Fruit fly (Drosophila melanogaster) whole organism, pupa: ENCODE data around the gene Octbeta1R.
A peak's percentile ranks its signal among the peaks of the same experiment; 100 is the strongest.

Source experiments
- CG10348 ChIP-seq: fragments of 200-800 bp; sonication (Bioruptor generic); IDR thresholded peaks from 2 replicates; pipeline ENCODE4 v1.3.6; 2022; ENCODE audit warnings: missing biosample characterization, missing genetic modification characterization
- CG12605 ChIP-seq: fragments of 200-800 bp; sonication (Bioruptor generic); IDR thresholded peaks from 2 replicates; pipeline ENCODE4 v1.3.6; 2022; ENCODE audit warnings: missing biosample characterization, missing genetic modification characterization
- CG13204 ChIP-seq: fragments of 200-800 bp; sonication (Bioruptor generic); optimal IDR thresholded peaks from 2 replicates; lab custom pipeline; 2018; ENCODE audit warnings: missing biosample characterization, mild to moderate bottlenecking, missing genetic modification characterization, moderate library complexity
- CG14655 ChIP-seq: fragments of 200-800 bp; sonication (Bioruptor generic); optimal IDR thresholded peaks from 3 replicates; lab custom pipeline; 2017; ENCODE audit warnings: mild to moderate bottlenecking, missing biosample characterization, missing genetic modification reagents, missing genetic modification characterization
- CG15710 ChIP-seq: fragments of 200-800 bp; sonication (Bioruptor generic); optimal IDR thresholded peaks from 2 replicates; lab custom pipeline; 2018; ENCODE audit warnings: missing biosample characterization, mild to moderate bottlenecking, missing genetic modification characterization, moderate library complexity
- CG17806 ChIP-seq: fragments of 200-800 bp; sonication (Bioruptor generic); optimal IDR thresholded peaks from 2 replicates; lab custom pipeline; 2018; ENCODE audit warnings: missing biosample characterization, mild to moderate bottlenecking, missing genetic modification characterization, moderate library complexity
- CG32121 ChIP-seq: fragments of 200-800 bp; sonication (Bioruptor generic); IDR thresholded peaks from 2 replicates; pipeline ENCODE4 v1.3.6; 2022; ENCODE audit warnings: missing biosample characterization, missing genetic modification characterization
- CG34367 ChIP-seq: fragments of 200-800 bp; sonication (Bioruptor generic); optimal IDR thresholded peaks from 2 replicates; lab custom pipeline; 2018; ENCODE audit warnings: missing biosample characterization, mild to moderate bottlenecking, missing genetic modification characterization
- CG4496 ChIP-seq: fragments of 200-800 bp; sonication (Bioruptor generic); IDR thresholded peaks from 3 replicates; pipeline ENCODE4 v1.3.6; 2022; ENCODE audit warnings: missing biosample characterization, missing genetic modification characterization
- CG8159 ChIP-seq: fragments of 200-800 bp; sonication (Bioruptor generic); optimal IDR thresholded peaks from 3 replicates; lab custom pipeline; 2018; ENCODE audit warnings: missing biosample characterization, mild to moderate bottlenecking, missing genetic modification characterization, moderate library complexity
- CG9948 ChIP-seq: fragments of 200-800 bp; sonication (Bioruptor generic); optimal IDR thresholded peaks from 2 replicates; lab custom pipeline; 2018; ENCODE audit warnings: missing biosample characterization, mild to moderate bottlenecking, missing genetic modification characterization, moderate library complexity
- D1 ChIP-seq: fragments of 200-800 bp; sonication (Bioruptor generic); optimal IDR thresholded peaks from 2 replicates; lab custom pipeline; 2018; ENCODE audit warnings: missing biosample characterization, mild to moderate bottlenecking, missing genetic modification characterization, moderate library complexity
- EcR ChIP-seq: fragments of 200-800 bp; sonication (Bioruptor generic); optimal IDR thresholded peaks from 3 replicates; lab custom pipeline; 2019; ENCODE audit warnings: missing biosample characterization, missing genetic modification characterization, mild to moderate bottlenecking, moderate library complexity, missing genetic modification reagents
- Ets98B ChIP-seq: fragments of 200-800 bp; sonication (Bioruptor generic); IDR thresholded peaks from 2 replicates; pipeline ENCODE4 v1.3.6; 2022; ENCODE audit warnings: missing biosample characterization, missing genetic modification characterization
- Pif1A ChIP-seq: fragments of 200-800 bp; sonication (Bioruptor generic); optimal IDR thresholded peaks from 3 replicates; lab custom pipeline; 2016; ENCODE audit warnings: missing biosample characterization, missing genetic modification characterization
- Pif1B ChIP-seq: fragments of 200-800 bp; sonication (Bioruptor generic); optimal IDR thresholded peaks from 3 replicates; lab custom pipeline; 2016; ENCODE audit warnings: missing biosample characterization, missing genetic modification characterization
- Snoo ChIP-seq: fragments of 200-800 bp; sonication (Bioruptor generic); optimal IDR thresholded peaks from 3 replicates; lab custom pipeline; 2017; ENCODE audit warnings: missing biosample characterization, mild to moderate bottlenecking, missing genetic modification characterization, inconsistent platforms
- fd96Ca ChIP-seq: fragments of 200-800 bp; sonication (Bioruptor generic); IDR thresholded peaks from 3 replicates; pipeline ENCODE4 v1.3.6; 2022; ENCODE audit warnings: missing biosample characterization, missing genetic modification characterization
- gl ChIP-seq: fragments of 200-800 bp; sonication (Bioruptor generic); optimal IDR thresholded peaks from 2 replicates; lab custom pipeline; 2018; ENCODE audit warnings: missing biosample characterization, mild to moderate bottlenecking, missing genetic modification characterization
- rn ChIP-seq: fragments of 200-800 bp; sonication (Bioruptor generic); IDR thresholded peaks from 2 replicates; pipeline ENCODE4 v1.3.6; 2022; ENCODE audit warnings: missing biosample characterization, missing genetic modification characterization

The Octbeta1R gene

DNA sequence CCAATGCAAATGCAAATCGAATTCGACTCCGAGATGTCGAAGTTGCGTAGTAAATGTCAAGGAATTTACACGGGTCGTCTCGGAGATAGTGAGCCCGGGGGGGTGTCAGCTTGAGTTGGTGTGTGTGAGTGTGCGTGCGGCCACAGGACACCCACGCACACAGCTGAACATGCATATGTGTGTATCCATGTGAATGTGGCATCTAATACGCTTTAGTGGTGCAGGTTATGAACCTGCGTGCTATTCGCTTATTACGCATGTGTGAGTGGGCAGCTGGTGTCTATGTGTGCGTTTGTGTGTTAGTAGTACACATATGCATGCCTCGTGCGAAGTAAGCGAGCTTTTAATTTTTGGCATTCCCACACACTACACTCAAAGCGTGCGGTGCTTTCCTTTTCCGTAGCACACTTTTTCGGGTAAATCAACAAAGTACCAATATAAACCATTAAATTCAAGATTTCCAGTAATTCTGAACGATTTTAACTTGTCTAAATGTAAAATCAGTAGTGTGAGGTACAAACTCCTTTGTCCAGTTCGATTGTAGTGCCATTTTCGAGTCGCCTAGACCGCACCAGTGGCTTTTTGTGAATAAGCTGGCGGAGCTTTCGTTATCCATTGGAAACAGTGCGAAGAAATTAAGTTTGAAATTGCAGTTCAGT is 28.1 kb upstream of the Octbeta1R start:
- TF ChIP-seq CG15710 (tag; lab: Kevin White, UChicago) (peak; percentile 71), fd96Ca (GFP tag; lab: Robert Waterston, UW) (peak; percentile 77), Pif1A (GFP tag; lab: Kevin White, UChicago) (no peak), CG32121 (GFP tag; lab: Robert Waterston, UW) (peak; percentile 36; the same call in 1 of the 2 replicates), CG4496 (GFP tag; lab: Robert Waterston, UW) (peak; percentile 77), CG14655 (GFP tag; lab: Kevin White, UChicago) (no peak), Ets98B (GFP tag; lab: Robert Waterston, UW) (peak; percentile 60), CG34367 (tag; lab: Kevin White, UChicago) (peak; percentile 55), CG9948 (tag; lab: Kevin White, UChicago) (peak; percentile 65), CG13204 (no peak), D1 (no peak), rn (no peak), Pif1B (GFP tag; lab: Kevin White, UChicago) (peak; percentile 47), CG10348 (GFP tag; lab: Robert Waterston, UW) (no peak), CG12605 (GFP tag; lab: Robert Waterston, UW) (peak; percentile 48; the same call in 1 of the 2 replicates), CG8159 (tag; lab: Kevin White, UChicago) (peak; percentile 78)

DNA sequence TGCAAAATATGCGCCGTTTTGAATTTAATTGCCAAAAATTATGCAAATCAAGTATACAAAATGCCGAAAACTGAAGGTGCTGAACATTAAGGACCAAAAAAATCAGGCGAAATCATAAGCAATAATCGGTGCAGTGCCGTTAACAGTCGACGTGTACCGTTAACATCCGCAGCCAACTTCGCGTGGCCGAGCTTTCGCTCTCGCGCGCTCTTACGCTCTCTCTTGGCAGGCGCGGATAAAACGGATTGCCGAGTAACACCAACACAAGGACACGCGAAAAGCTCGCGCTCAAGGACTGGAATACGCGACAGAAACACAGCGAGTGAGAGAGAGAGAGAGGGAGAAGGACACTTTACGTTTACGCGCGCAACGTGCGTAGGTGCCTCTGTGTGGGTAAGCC is 27.0 kb upstream of the Octbeta1R start:
- no peak for TF ChIP-seq CG8159 (tag; lab: Kevin White, UChicago)
- no peak for TF ChIP-seq Ets98B (GFP tag; lab: Robert Waterston, UW)
- no peak for TF ChIP-seq CG12605 (GFP tag; lab: Robert Waterston, UW)
- TF ChIP-seq CG15710 (tag; lab: Kevin White, UChicago): no peak
- no peak for TF ChIP-seq D1
- no peak for TF ChIP-seq EcR (GFP tag; lab: Kevin White, UChicago)
- TF ChIP-seq CG9948 (tag; lab: Kevin White, UChicago): no peak
- TF ChIP-seq CG10348 (GFP tag; lab: Robert Waterston, UW): no peak
- no peak for TF ChIP-seq Pif1A (GFP tag; lab: Kevin White, UChicago)
- no peak for TF ChIP-seq CG32121 (GFP tag; lab: Robert Waterston, UW)
- TF ChIP-seq CG13204: no peak
- no peak for TF ChIP-seq Snoo (tag; lab: Kevin White, UChicago)
- no peak for TF ChIP-seq CG4496 (GFP tag; lab: Robert Waterston, UW)

DNA sequence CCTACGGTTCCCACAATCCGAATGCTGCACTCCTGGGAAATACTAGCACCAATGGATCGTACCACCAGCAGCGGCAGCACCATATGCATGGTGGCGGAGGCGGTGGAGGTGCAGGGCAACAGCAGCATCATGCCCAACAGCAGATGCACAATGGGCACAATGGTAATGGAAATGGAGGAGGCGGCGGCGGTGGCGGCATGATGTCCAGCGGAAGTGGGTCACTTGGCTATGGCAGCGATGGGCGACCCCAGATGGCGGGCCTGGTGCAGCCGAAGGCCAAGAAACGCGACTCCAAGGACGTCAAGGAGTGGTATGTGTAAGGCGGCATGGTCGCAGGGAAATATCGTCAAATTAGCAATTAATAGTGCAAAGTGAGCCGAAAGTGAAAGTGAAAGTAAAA is 13.5 kb upstream of the Octbeta1R start:
- TF ChIP-seq CG17806 (tag; lab: Kevin White, UChicago): no peak
- TF ChIP-seq Pif1A (GFP tag; lab: Kevin White, UChicago): no peak
- no peak for TF ChIP-seq CG14655 (GFP tag; lab: Kevin White, UChicago)
- no peak for TF ChIP-seq CG12605 (GFP tag; lab: Robert Waterston, UW)
- TF ChIP-seq CG15710 (tag; lab: Kevin White, UChicago): no peak
- TF ChIP-seq D1: no peak
- no peak for TF ChIP-seq CG34367 (tag; lab: Kevin White, UChicago)
- TF ChIP-seq Ets98B (GFP tag; lab: Robert Waterston, UW): no peak
- TF ChIP-seq Pif1B (GFP tag; lab: Kevin White, UChicago): no peak
- TF ChIP-seq CG13204: no peak
- no peak for TF ChIP-seq CG8159 (tag; lab: Kevin White, UChicago)
- no peak for TF ChIP-seq fd96Ca (GFP tag; lab: Robert Waterston, UW)
- no peak for TF ChIP-seq Snoo (tag; lab: Kevin White, UChicago)
- TF ChIP-seq EcR (GFP tag; lab: Kevin White, UChicago): no peak
- no peak for TF ChIP-seq CG9948 (tag; lab: Kevin White, UChicago)
- TF ChIP-seq CG32121 (GFP tag; lab: Robert Waterston, UW): no peak
- TF ChIP-seq CG10348 (GFP tag; lab: Robert Waterston, UW): no peak
- TF ChIP-seq rn: no peak

DNA sequence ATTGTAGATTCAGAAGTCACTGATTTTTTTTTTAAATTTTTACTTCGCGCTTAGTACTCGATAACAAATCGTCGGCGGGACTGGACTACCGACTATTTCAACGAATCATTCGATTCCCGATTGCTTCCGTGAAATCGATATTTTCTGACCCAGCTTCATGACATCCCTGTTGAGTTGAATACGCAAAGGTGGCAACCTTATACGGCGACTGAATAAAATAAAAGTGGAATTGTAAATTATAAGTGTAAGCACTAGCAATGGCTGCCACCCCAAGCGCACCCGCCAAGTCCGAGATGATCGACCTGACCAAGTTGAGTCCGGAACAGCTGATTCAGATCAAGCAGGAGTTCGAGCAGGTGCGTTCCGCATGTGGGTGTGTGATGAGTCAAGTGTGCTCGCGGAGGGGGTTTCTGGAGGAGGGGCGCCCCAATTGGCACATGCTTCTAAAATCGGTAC is 9.9 kb upstream of the Octbeta1R start, which contains the start of gene Pfdn5:
Gene Pfdn5 (plus strand): TSS at position 3 of the 456 bp plus-strand sequence.
- TF ChIP-seq CG12605 (GFP tag; lab: Robert Waterston, UW) (no peak), CG34367 (tag; lab: Kevin White, UChicago) (no peak), rn (no peak), Pif1A (GFP tag; lab: Kevin White, UChicago) (no peak), CG13204 (no peak), CG15710 (tag; lab: Kevin White, UChicago) (no peak), CG4496 (GFP tag; lab: Robert Waterston, UW) (no peak), Ets98B (GFP tag; lab: Robert Waterston, UW) (no peak), fd96Ca (GFP tag; lab: Robert Waterston, UW) (no peak), CG9948 (tag; lab: Kevin White, UChicago) (no peak), CG32121 (GFP tag; lab: Robert Waterston, UW) (no peak), CG14655 (GFP tag; lab: Kevin White, UChicago) (no peak)

DNA sequence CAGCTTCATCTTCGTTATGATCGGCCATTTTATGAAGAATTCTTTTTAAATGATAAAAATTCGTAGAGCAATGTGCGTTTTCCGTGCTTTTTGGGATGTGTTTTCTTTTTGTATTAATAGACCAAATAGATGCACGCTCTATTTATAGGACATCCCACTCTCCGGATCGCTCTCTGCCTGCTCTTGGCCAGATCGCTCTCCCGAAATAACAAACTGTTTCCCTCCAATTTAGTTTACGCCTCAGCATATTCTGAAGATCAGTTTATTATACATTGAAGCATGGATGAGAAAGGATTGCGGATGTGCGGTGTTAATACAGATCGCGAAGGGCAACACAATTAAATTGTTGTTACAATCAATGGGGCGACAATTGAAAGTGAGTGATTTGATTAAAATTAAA is 8.2 kb upstream of the Octbeta1R start, which contains the start of gene CG5376:
Gene CG5376 (minus strand): TSS at position 101 of the 400 bp plus-strand sequence.
- TF ChIP-seq D1 (no peak), CG17806 (tag; lab: Kevin White, UChicago) (no peak), gl (tag; lab: Kevin White, UChicago) (no peak), CG13204 (no peak), Pif1B (GFP tag; lab: Kevin White, UChicago) (no peak), Ets98B (GFP tag; lab: Robert Waterston, UW) (no peak), CG34367 (tag; lab: Kevin White, UChicago) (no peak), rn (no peak), Pif1A (GFP tag; lab: Kevin White, UChicago) (no peak), CG32121 (GFP tag; lab: Robert Waterston, UW) (no peak), CG10348 (GFP tag; lab: Robert Waterston, UW) (no peak)
